Worm (Caenorhabditis elegans) whole organism, young adult: ENCODE measurements around the gene C39B10.4.

Experiments used
- B0035.1 ChIP-seq: sonication (generic microtip); optimal IDR thresholded peaks from 2 replicates; lab custom pipeline; 2016; ENCODE audit warnings: missing genetic modification characterization, mild to moderate bottlenecking, missing compliant biosample characterization, missing genotype, missing genetic modification reagents
- F23B12.7 ChIP-seq: sonication (generic microtip); optimal IDR thresholded peaks from 2 replicates; lab custom pipeline; 2017; ENCODE audit warnings: missing genetic modification characterization, mild to moderate bottlenecking, missing compliant biosample characterization, antibody characterized with exemption, moderate library complexity; ENCODE audit not compliant: insufficient read depth
- F49E8.2 ChIP-seq: sonication (generic microtip); optimal IDR thresholded peaks from 3 replicates; lab custom pipeline; 2017; ENCODE audit warnings: missing genetic modification characterization, mild to moderate bottlenecking, missing compliant biosample characterization, antibody characterized with exemption, moderate library complexity; ENCODE audit not compliant: insufficient read depth
- Y79H2A.3 ChIP-seq: fragments of 200-800 bp; sonication (Bioruptor generic); conservative IDR thresholded peaks from 2 replicates; pipeline ENCODE4 v1.3.6; 2022; ENCODE audit warnings: missing genetic modification reagents, missing genetic modification characterization, missing compliant biosample characterization
- atf-7 ChIP-seq: sonication (generic microtip); optimal IDR thresholded peaks from 2 replicates; lab custom pipeline; 2017; ENCODE audit warnings: mild to moderate bottlenecking, missing genetic modification characterization, missing compliant biosample characterization
- attf-5 ChIP-seq: fragments of 200-800 bp; sonication (Bioruptor generic); optimal IDR thresholded peaks from 2 replicates; lab custom pipeline; 2018; ENCODE audit warnings: mild to moderate bottlenecking, missing genetic modification characterization, missing compliant biosample characterization
- chd-7 ChIP-seq: sonication (generic microtip); optimal IDR thresholded peaks from 2 replicates; lab custom pipeline; 2016; ENCODE audit warnings: mild to moderate bottlenecking, missing genetic modification characterization, moderate library complexity, missing compliant biosample characterization
- lin-26 ChIP-seq: fragments of 200-800 bp; sonication (Bioruptor generic); IDR thresholded peaks from 2 replicates; pipeline ENCODE4 v1.3.6; 2022; ENCODE audit warnings: missing genetic modification reagents, missing genetic modification characterization, missing compliant biosample characterization
- mcd-1 ChIP-seq: fragments of 200-800 bp; sonication (Bioruptor generic); IDR thresholded peaks from 2 replicates; pipeline ENCODE4 v1.3.6; 2022; ENCODE audit warnings: missing genetic modification reagents, missing genetic modification characterization, missing compliant biosample characterization
- mel-28 ChIP-seq: sonication (generic microtip); optimal IDR thresholded peaks from 2 replicates; lab custom pipeline; 2016; ENCODE audit warnings: borderline replicate concordance, mild to moderate bottlenecking, missing genetic modification characterization, missing compliant biosample characterization
- nhr-120 ChIP-seq: fragments of 200-800 bp; sonication (Bioruptor generic); IDR thresholded peaks from 2 replicates; pipeline ENCODE4 v1.3.6; 2022; ENCODE audit warnings: missing genetic modification characterization, missing compliant biosample characterization
- unc-62 ChIP-seq: fragments of 150-350 bp; optimal IDR thresholded peaks from 2 replicates; lab custom pipeline; 2014; ENCODE audit warnings: missing biosample characterization, missing genetic modification reagents, missing genetic modification characterization

- TF ChIP-seq nhr-120 = no peak
- no peak for TF ChIP-seq Y79H2A.3 (GFP tag; lab: Robert Waterston, UW)
- TF ChIP-seq lin-26 (GFP tag; lab: Robert Waterston, UW) = no peak
- TF ChIP-seq F23B12.7 (tag; lab: Kevin White, UChicago) = no peak
- TF ChIP-seq attf-5 (GFP tag; lab: Kevin White, UChicago) = no peak
- no peak for TF ChIP-seq F49E8.2 (tag; lab: Kevin White, UChicago)
- TF ChIP-seq unc-62 (GFP tag; lab: Kevin White, UChicago) = no peak
- TF ChIP-seq mel-28 (tag; lab: Kevin White, UChicago) = no peak
- no peak for TF ChIP-seq mcd-1 (GFP tag; lab: Robert Waterston, UW)
- TF ChIP-seq atf-7 = no peak
- TF ChIP-seq B0035.1 (tag; lab: Kevin White, UChicago) = no peak
- TF ChIP-seq chd-7 (tag; lab: Kevin White, UChicago) = no peak
Measured at ce11 chrX:10444705-10445104, at the start of gene C39B10.4.
